Fruit fly (Drosophila melanogaster) whole organism, embryonic: ENCODE measurements around the gene nenya.
A peak's percentile ranks its signal among the peaks of the same experiment; 100 is the strongest.

Source experiments
- Atf6 ChIP-seq: fragments of 200-800 bp; sonication (Bioruptor generic); IDR thresholded peaks from 2 replicates; pipeline ENCODE4 v1.3.6; 2022; ENCODE audit warnings: missing biosample characterization, missing genetic modification characterization
- B-H2 ChIP-seq: fragments of 200-800 bp; sonication (Bioruptor generic); optimal IDR thresholded peaks from 2 replicates; lab custom pipeline; 2018; ENCODE audit warnings: missing biosample characterization, mild to moderate bottlenecking, missing genetic modification characterization
- CG10274 ChIP-seq: fragments of 200-800 bp; sonication (Bioruptor generic); optimal IDR thresholded peaks from 3 replicates; lab custom pipeline; 2017; ENCODE audit warnings: missing biosample characterization, mild to moderate bottlenecking, missing genetic modification characterization
- CG10462 ChIP-seq: fragments of 200-800 bp; sonication (Bioruptor generic); optimal IDR thresholded peaks from 2 replicates; lab custom pipeline; 2016; ENCODE audit warnings: missing biosample characterization, missing genetic modification characterization
- CG12104 ChIP-seq: fragments of 200-800 bp; sonication (Bioruptor generic); optimal IDR thresholded peaks from 3 replicates; lab custom pipeline; 2016; ENCODE audit warnings: missing biosample characterization, missing genetic modification characterization
- CG12744 ChIP-seq: fragments of 200-800 bp; sonication (Bioruptor generic); optimal IDR thresholded peaks from 2 replicates; lab custom pipeline; 2016; ENCODE audit warnings: missing biosample characterization, missing genetic modification characterization
- CG14667 ChIP-seq: fragments of 200-800 bp; sonication (Bioruptor generic); IDR thresholded peaks from 2 replicates; pipeline ENCODE4 v1.3.6; 2022; ENCODE audit warnings: missing biosample characterization, missing genetic modification characterization
- CG16815 ChIP-seq: fragments of 200-800 bp; sonication (Bioruptor generic); optimal IDR thresholded peaks from 3 replicates; lab custom pipeline; 2017; ENCODE audit warnings: missing biosample characterization, mild to moderate bottlenecking, missing genetic modification characterization
- CG16863 ChIP-seq: fragments of 200-800 bp; sonication (Bioruptor generic); optimal IDR thresholded peaks from 3 replicates; lab custom pipeline; 2016; ENCODE audit warnings: missing biosample characterization, missing genetic modification characterization
- CG17385 ChIP-seq: fragments of 200-800 bp; sonication (Bioruptor generic); optimal IDR thresholded peaks from 3 replicates; lab custom pipeline; 2018; ENCODE audit warnings: missing biosample characterization, mild to moderate bottlenecking, missing genetic modification characterization
- CG17912 ChIP-seq: fragments of 200-800 bp; sonication (Bioruptor generic); optimal IDR thresholded peaks from 2 replicates; lab custom pipeline; 2018; ENCODE audit warnings: missing biosample characterization, mild to moderate bottlenecking, missing genetic modification characterization
- CG18262 ChIP-seq: fragments of 200-800 bp; optimal IDR thresholded peaks from 3 replicates; lab custom pipeline; 2019; ENCODE audit warnings: missing biosample characterization, mild to moderate bottlenecking, missing genetic modification characterization, moderate library complexity
- CG2202 ChIP-seq: fragments of 200-800 bp; sonication (Bioruptor generic); optimal IDR thresholded peaks from 2 replicates; lab custom pipeline; 2018; ENCODE audit warnings: missing biosample characterization, mild to moderate bottlenecking, missing genetic modification characterization
- CG2678 ChIP-seq: fragments of 200-800 bp; sonication (Bioruptor generic); optimal IDR thresholded peaks from 3 replicates; lab custom pipeline; 2019; ENCODE audit warnings: missing biosample characterization, mild to moderate bottlenecking, missing genetic modification characterization, moderate library complexity
- CG2712 ChIP-seq: fragments of 200-800 bp; optimal IDR thresholded peaks from 3 replicates; lab custom pipeline; 2019; ENCODE audit warnings: missing biosample characterization, mild to moderate bottlenecking, missing genetic modification characterization, moderate library complexity
- CG31365 ChIP-seq: fragments of 200-800 bp; sonication (Bioruptor generic); optimal IDR thresholded peaks from 2 replicates; lab custom pipeline; 2018; ENCODE audit warnings: missing biosample characterization, mild to moderate bottlenecking, missing genetic modification characterization
- CG4360 ChIP-seq: fragments of 200-800 bp; sonication (Bioruptor generic); IDR thresholded peaks from 2 replicates; pipeline ENCODE4 v1.3.6; 2022; ENCODE audit warnings: missing biosample characterization, missing genetic modification characterization
- CG4424 ChIP-seq: fragments of 200-800 bp; sonication (Bioruptor generic); optimal IDR thresholded peaks from 3 replicates; lab custom pipeline; 2016; ENCODE audit warnings: missing biosample characterization, missing genetic modification characterization
- CG4854 ChIP-seq: fragments of 200-800 bp; sonication (Bioruptor generic); optimal IDR thresholded peaks from 2 replicates; lab custom pipeline; 2016; ENCODE audit warnings: missing biosample characterization, missing genetic modification characterization, inconsistent platforms
- CG6683 ChIP-seq: fragments of 200-800 bp; sonication (Bioruptor generic); optimal IDR thresholded peaks from 2 replicates; lab custom pipeline; 2017; ENCODE audit warnings: missing biosample characterization, mild to moderate bottlenecking, missing genetic modification characterization, missing genetic modification reagents
- CG7357 ChIP-seq: fragments of 200-800 bp; sonication (Bioruptor generic); IDR thresholded peaks from 3 replicates; pipeline ENCODE4 v1.3.6; 2022; ENCODE audit warnings: missing biosample characterization, missing genetic modification characterization
- CG8359 ChIP-seq: fragments of 200-800 bp; sonication (Bioruptor generic); optimal IDR thresholded peaks from 2 replicates; lab custom pipeline; 2017; ENCODE audit warnings: missing biosample characterization, mild to moderate bottlenecking, missing genetic modification characterization, borderline replicate concordance
- CG8765 ChIP-seq: fragments of 200-800 bp; sonication (Bioruptor generic); IDR thresholded peaks from 2 replicates; pipeline ENCODE4 v1.3.6; 2022; ENCODE audit warnings: missing biosample characterization, missing genetic modification characterization
- CG9797 ChIP-seq: fragments of 200-800 bp; sonication (Bioruptor generic); optimal IDR thresholded peaks from 3 replicates; lab custom pipeline; 2018; ENCODE audit warnings: missing biosample characterization, mild to moderate bottlenecking, missing genetic modification characterization
- CG9817 ChIP-seq: fragments of 200-800 bp; sonication (Bioruptor generic); optimal IDR thresholded peaks from 2 replicates; lab custom pipeline; 2018; ENCODE audit warnings: missing biosample characterization, mild to moderate bottlenecking, missing genetic modification characterization, moderate library complexity
- CrebB ChIP-seq: fragments of 200-800 bp; sonication (Bioruptor generic); optimal IDR thresholded peaks from 3 replicates; lab custom pipeline; 2018; ENCODE audit warnings: missing biosample characterization, mild to moderate bottlenecking, missing genetic modification characterization
- Dll ChIP-seq: fragments of 200-800 bp; sonication (Bioruptor generic); IDR thresholded peaks from 4 replicates; pipeline ENCODE4 v1.3.6; 2022; ENCODE audit warnings: missing biosample characterization, missing genetic modification characterization; ENCODE audit not compliant: partially characterized antibody
- Ets97D ChIP-seq: fragments of 200-800 bp; sonication (Bioruptor generic); optimal IDR thresholded peaks from 3 replicates; lab custom pipeline; 2016; ENCODE audit warnings: missing biosample characterization, missing genetic modification characterization
- Fer1 ChIP-seq: fragments of 200-800 bp; sonication (Bioruptor generic); optimal IDR thresholded peaks from 2 replicates; lab custom pipeline; 2017; ENCODE audit warnings: missing biosample characterization, mild to moderate bottlenecking, missing genetic modification characterization
- HHEX ChIP-seq: fragments of 200-800 bp; sonication (Bioruptor generic); optimal IDR thresholded peaks from 3 replicates; lab custom pipeline; 2017; ENCODE audit warnings: missing biosample characterization, mild to moderate bottlenecking, missing genetic modification characterization, missing genetic modification reagents
- Hey ChIP-seq: fragments of 200-800 bp; sonication (Bioruptor generic); optimal IDR thresholded peaks from 3 replicates; lab custom pipeline; 2018; ENCODE audit warnings: missing biosample characterization, mild to moderate bottlenecking, missing genetic modification characterization
- Lpt ChIP-seq: fragments of >200 bp; optimal IDR thresholded peaks from 2 replicates; lab custom pipeline; 2018; ENCODE audit warnings: missing biosample characterization, missing genetic modification characterization
- Ptx1 ChIP-seq: fragments of 200-800 bp; sonication (Bioruptor generic); IDR thresholded peaks from 2 replicates; pipeline ENCODE4 v1.3.6; 2022; ENCODE audit warnings: missing biosample characterization, missing genetic modification characterization
- Sry-β ChIP-seq: fragments of 200-800 bp; sonication (Bioruptor generic); optimal IDR thresholded peaks from 2 replicates; lab custom pipeline; 2018; ENCODE audit warnings: missing biosample characterization, mild to moderate bottlenecking, missing genetic modification characterization, moderate library complexity
- Usf ChIP-seq: fragments of 200-800 bp; sonication (Bioruptor generic); optimal IDR thresholded peaks from 2 replicates; lab custom pipeline; 2017; ENCODE audit warnings: missing genotype, missing biosample characterization, missing genetic modification characterization
- Xrp1 ChIP-seq: fragments of 200-800 bp; sonication (Bioruptor generic); IDR thresholded peaks from 2 replicates; pipeline ENCODE4 v1.3.6; 2022; ENCODE audit warnings: missing biosample characterization, missing genetic modification characterization
- ab ChIP-seq: fragments of 200-800 bp; sonication (Bioruptor generic); optimal IDR thresholded peaks from 2 replicates; lab custom pipeline; 2016; ENCODE audit warnings: missing biosample characterization, missing genetic modification characterization
- ase ChIP-seq: fragments of 200-800 bp; sonication (Bioruptor generic); IDR thresholded peaks from 3 replicates; pipeline ENCODE4 v1.3.6; 2022; ENCODE audit warnings: missing biosample characterization, missing genetic modification characterization
- az2 ChIP-seq: fragments of 200-800 bp; sonication (Bioruptor generic); optimal IDR thresholded peaks from 3 replicates; lab custom pipeline; 2016; ENCODE audit warnings: missing biosample characterization, missing genetic modification characterization
- bab2 ChIP-seq: fragments of 200-800 bp; sonication (Bioruptor generic); optimal IDR thresholded peaks from 2 replicates; lab custom pipeline; 2016; ENCODE audit warnings: missing biosample characterization, missing genetic modification characterization
- br ChIP-seq: fragments of >200 bp; optimal IDR thresholded peaks from 2 replicates; lab custom pipeline; 2017
- cad ChIP-seq: fragments of >200 bp; optimal IDR thresholded peaks from 2 replicates; lab custom pipeline; 2017; ENCODE audit warnings: missing biosample characterization, missing genetic modification characterization
- crol ChIP-seq: fragments of 200-800 bp; sonication (Bioruptor generic); IDR thresholded peaks from 2 replicates; pipeline ENCODE4 v1.3.6; 2022; ENCODE audit warnings: missing biosample characterization, missing genetic modification characterization
- emc ChIP-seq: fragments of 200-800 bp; sonication (Bioruptor generic); optimal IDR thresholded peaks from 2 replicates; lab custom pipeline; 2016; ENCODE audit warnings: missing biosample characterization, missing genetic modification characterization
- gfzf ChIP-seq: fragments of 200-800 bp; sonication (Bioruptor generic); optimal IDR thresholded peaks from 2 replicates; lab custom pipeline; 2016; ENCODE audit warnings: missing biosample characterization, mild to moderate bottlenecking, missing genetic modification characterization, moderate library complexity
- gsb ChIP-seq: fragments of 200-800 bp; sonication (Bioruptor generic); IDR thresholded peaks from 2 replicates; pipeline ENCODE4 v1.3.6; 2022; ENCODE audit warnings: missing biosample characterization, missing genetic modification characterization
- klu ChIP-seq: fragments of 200-800 bp; sonication (Bioruptor generic); IDR thresholded peaks from 2 replicates; pipeline ENCODE4 v1.3.6; 2022; ENCODE audit warnings: missing biosample characterization, missing genetic modification characterization
- otp ChIP-seq: fragments of 200-800 bp; sonication (Bioruptor generic); IDR thresholded peaks from 3 replicates; pipeline ENCODE4, ENCODE4 v1.3.6; 2022; ENCODE audit warnings: missing biosample characterization, missing genetic modification characterization
- row ChIP-seq: fragments of 200-800 bp; sonication (Bioruptor generic); IDR thresholded peaks from 3 replicates; pipeline ENCODE4 v1.3.6; 2022; ENCODE audit warnings: missing biosample characterization, missing genetic modification characterization
- shn ChIP-seq: fragments of 200-800 bp; sonication (Bioruptor generic); optimal IDR thresholded peaks from 3 replicates; lab custom pipeline; 2016; ENCODE audit warnings: missing biosample characterization, missing genetic modification characterization
- ssp ChIP-seq: fragments of 200-800 bp; sonication (Bioruptor generic); IDR thresholded peaks from 2 replicates; pipeline ENCODE4 v1.3.6; 2022; ENCODE audit warnings: missing biosample characterization, missing genetic modification characterization
- tgo ChIP-seq: fragments of 200-800 bp; sonication (Bioruptor generic); IDR thresholded peaks from 3 replicates; pipeline ENCODE4 v1.3.6; 2022; ENCODE audit warnings: missing biosample characterization, missing genetic modification characterization

The nenya gene

dm6 chr3R:27922673-27923175 is 5.2 kb downstream of the nenya start, which contains the start of gene RpL4 (continued):
- TF ChIP-seq CG18262 (tag; lab: Kevin White, UChicago) (peak; percentile 64), Ptx1 (peak; percentile 71), CG17912 (peak; percentile 96), Dll (no peak), crol (GFP tag; lab: Robert Waterston, UW) (peak; percentile 38; the same call in 1 of the 2 replicates), Usf (peak; percentile 72), Xrp1 (no peak; the same call in 1 of the 2 replicates), CG8359 (peak; percentile 60), CG12104 (GFP tag; lab: Kevin White, UChicago) (peak; percentile 85), CG7357 (no peak), row (GFP tag; lab: Robert Waterston, UW) (peak; percentile 73), B-H2 (peak; percentile 96), Sry-β (GFP tag; lab: Kevin White, UChicago) (peak; percentile 88), Hey (tag; lab: Kevin White, UChicago) (peak; percentile 83), CG9797 (GFP tag; lab: Kevin White, UChicago) (peak; percentile 27), HHEX (peak; percentile 87), Ets97D (GFP tag; lab: Kevin White, UChicago) (peak; percentile 99), CG8765 (GFP tag; lab: Robert Waterston, UW) (no peak), Lpt (GFP tag; lab: Kevin White, UChicago) (no peak), CG4424 (peak; percentile 78), klu (GFP tag; lab: Robert Waterston, UW) (no peak), CG2202 (peak; percentile 78), gfzf (GFP tag; lab: Kevin White, UChicago) (peak; percentile 4), CG2712 (tag; lab: Kevin White, UChicago) (peak; percentile 40), Fer1 (GFP tag; lab: Kevin White, UChicago) (peak; percentile 84), CG17385 (GFP tag; lab: Kevin White, UChicago) (peak; percentile 90), cad (no peak), shn (GFP tag; lab: Kevin White, UChicago) (peak; percentile 77), gsb (GFP tag; lab: Robert Waterston, UW) (peak; percentile 51; the same call in 1 of the 2 replicates), br (lab: Kevin White, UChicago) (no peak), CG4360 (GFP tag; lab: Robert Waterston, UW) (no peak; the same call in 1 of the 2 replicates), CG2678 (tag; lab: Kevin White, UChicago) (peak; percentile 71), az2 (GFP tag; lab: Kevin White, UChicago) (peak; percentile 78), CG9817 (tag; lab: Kevin White, UChicago) (peak; percentile 72), CG12744 (GFP tag; lab: Kevin White, UChicago) (peak; percentile 78), tgo (peak; percentile 67), CG4854 (peak; percentile 78), CG6683 (peak; percentile 69), emc (GFP tag; lab: Kevin White, UChicago) (peak; percentile 66), CG10462 (peak; percentile 48), CG10274 (GFP tag; lab: Kevin White, UChicago) (peak; percentile 81), bab2 (GFP tag; lab: Kevin White, UChicago) (peak; percentile 37), CG31365 (tag; lab: Kevin White, UChicago) (peak; percentile 69), CG14667 (GFP tag; lab: Robert Waterston, UW) (no peak), Atf6 (GFP tag; lab: Robert Waterston, UW) (peak; percentile 77), ab (GFP tag; lab: Kevin White, UChicago) (peak; percentile 2), CG16815 (GFP tag; lab: Kevin White, UChicago) (peak; percentile 58), CrebB (tag; lab: Kevin White, UChicago) (peak; percentile 82), ssp (GFP tag; lab: Robert Waterston, UW) (no peak), CG16863 (GFP tag; lab: Kevin White, UChicago) (peak; percentile 61), ase (GFP tag; lab: Robert Waterston, UW) (peak; percentile 74; the same call in 2 of the 3 replicates), otp (GFP tag; lab: Robert Waterston, UW) (peak; percentile 93)
